Worm (Caenorhabditis elegans): ENCODE results near the gene R09E10.5.

ce11 chrIV:10252886-10253639 lies 49.0 kb downstream of the R09E10.5 start:
- no peak for TF ChIP-seq nhr-129 (tag; optimal IDR thresholded peaks at IDR 0.05)
- TF ChIP-seq ztf-4 (tag; optimal IDR thresholded peaks at IDR 0.05), result no peak
- no peak for TF ChIP-seq R02D3.7 (tag; optimal IDR thresholded peaks at IDR 0.05)
- no peak for TF ChIP-seq skn-1 (tag; optimal IDR thresholded peaks at IDR 0.05)
- TF ChIP-seq lin-13 (GFP tag; optimal IDR thresholded peaks at IDR 0.05), result no peak
- TF ChIP-seq lin-39 (tag; optimal IDR thresholded peaks at IDR 0.05), result no peak
- no peak for TF ChIP-seq snpc-4 (tag; optimal IDR thresholded peaks at IDR 0.05)
- TF ChIP-seq F13H6.1 (tag; optimal IDR thresholded peaks at IDR 0.05), result no peak
- TF ChIP-seq ZK546.5 (tag; optimal IDR thresholded peaks at IDR 0.05), result no peak
- no peak for TF ChIP-seq alr-1 (tag; optimal IDR thresholded peaks at IDR 0.05)
- peak; percentile 50 for TF ChIP-seq crh-2 (tag; optimal IDR thresholded peaks at IDR 0.05)
- TF ChIP-seq C34F6.9 (tag; optimal IDR thresholded peaks at IDR 0.05), result no peak
- TF ChIP-seq sma-9 (GFP tag; optimal IDR thresholded peaks at IDR 0.05), result peak; percentile 3
- TF ChIP-seq sma-9 (tag; optimal IDR thresholded peaks at IDR 0.05), result no peak
